Worm (Caenorhabditis elegans): ENCODE results near the gene C17F4.7.
"Not testable (repeated sequence)": the region's sequence is repeated elsewhere in the genome, so short reads cannot be mapped to it uniquely, and the experiment has no call there.

The C17F4.7 gene

DNA sequence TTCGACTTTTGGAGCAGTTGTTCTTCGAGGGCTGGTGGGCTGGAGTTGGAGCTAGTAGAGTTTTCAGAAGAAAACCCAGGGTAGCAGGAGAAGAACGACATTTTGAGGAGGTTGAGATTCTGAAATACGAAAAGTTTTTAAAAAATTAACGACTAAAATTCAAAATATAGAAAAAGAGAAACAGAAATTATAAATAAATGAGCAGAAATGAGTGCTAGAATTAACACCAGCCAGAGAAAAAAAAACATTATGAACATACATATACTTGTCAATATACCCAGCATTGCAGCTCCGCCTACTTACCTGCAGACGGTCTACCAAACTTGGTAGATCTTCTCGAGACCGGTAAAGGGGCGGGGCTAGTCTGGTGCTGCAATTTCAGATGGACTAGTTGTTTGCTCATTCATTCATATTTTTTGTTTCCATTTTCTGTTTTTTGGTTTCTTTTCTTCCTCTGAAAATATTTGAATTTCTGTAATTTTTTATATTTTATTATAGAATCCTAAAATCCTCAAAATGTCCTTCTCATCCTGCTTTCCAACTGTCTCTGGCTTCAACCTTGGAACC is 39.3 kb downstream of the C17F4.7 start, which contains the start of the genes ZC239.20 and ZC239.21:
Gene ZC239.20, minus strand, starts transcription at position 101 of the 567 bp plus-strand sequence.
Gene ZC239.21, plus strand, starts transcription at position 517 of the 567 bp plus-strand sequence.
- TF ChIP-seq ama-1 (optimal IDR thresholded peaks at IDR 0.05) = no peak
- no peak for TF ChIP-seq gmeb-1 (tag; optimal IDR thresholded peaks at IDR 0.05)
- no peak for TF ChIP-seq Y55F3AM.14 (GFP tag; optimal IDR thresholded peaks at IDR 0.05)
- TF ChIP-seq egl-27 (tag; optimal IDR thresholded peaks at IDR 0.05) = no peak

DNA sequence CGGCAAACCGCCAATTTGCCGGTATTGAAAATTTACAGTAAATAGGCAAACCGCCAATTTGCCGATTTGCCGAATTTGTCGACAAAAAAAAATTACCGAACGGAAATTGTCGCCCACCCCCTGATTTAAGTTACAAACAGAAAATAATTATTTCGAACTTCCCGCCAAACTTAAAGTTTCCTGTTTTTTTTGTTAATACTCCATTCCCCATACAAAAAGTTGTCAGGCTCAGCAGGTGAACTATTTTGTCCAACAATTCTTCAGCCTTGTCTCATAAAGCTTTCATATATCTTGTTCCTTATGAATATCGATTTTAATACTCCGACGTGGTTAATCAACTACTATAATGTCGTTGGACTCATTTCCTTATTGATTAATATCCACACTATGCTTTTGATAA is 42.4 kb downstream of the C17F4.7 start, which contains the start of gene sri-50:
Gene sri-50, plus strand, starts transcription at position 301 of the 400 bp plus-strand sequence.
- TF ChIP-seq ceh-16 (tag; optimal IDR thresholded peaks at IDR 0.05) (no peak), mbf-1 (tag; optimal IDR thresholded peaks at IDR 0.05) (no peak), ZK546.5 (tag; optimal IDR thresholded peaks at IDR 0.05) (no peak), unc-55 (GFP tag; optimal IDR thresholded peaks at IDR 0.05) (no peak), snpc-4 (tag; optimal IDR thresholded peaks at IDR 0.05) (no peak), ama-1 (optimal IDR thresholded peaks at IDR 0.05) (no peak), elt-1 (tag; optimal IDR thresholded peaks at IDR 0.05) (no peak), lin-13 (GFP tag; optimal IDR thresholded peaks at IDR 0.05) (no peak), nhr-237 (tag; optimal IDR thresholded peaks at IDR 0.05) (no peak), sma-9 (GFP tag; optimal IDR thresholded peaks at IDR 0.05) (no peak), sma-9 (tag; optimal IDR thresholded peaks at IDR 0.05) (no peak), mab-5 (tag; optimal IDR thresholded peaks at IDR 0.05) (no peak), C34F6.9 (tag; optimal IDR thresholded peaks at IDR 0.05) (no peak), nhr-23 (tag; optimal IDR thresholded peaks at IDR 0.05) (no peak), elt-3 (tag; optimal IDR thresholded peaks at IDR 0.05) (no peak), crh-2 (tag; optimal IDR thresholded peaks at IDR 0.05) (no peak), nhr-77 (tag; optimal IDR thresholded peaks at IDR 0.05) (no peak), F13H6.1 (tag; optimal IDR thresholded peaks at IDR 0.05) (no peak)

DNA sequence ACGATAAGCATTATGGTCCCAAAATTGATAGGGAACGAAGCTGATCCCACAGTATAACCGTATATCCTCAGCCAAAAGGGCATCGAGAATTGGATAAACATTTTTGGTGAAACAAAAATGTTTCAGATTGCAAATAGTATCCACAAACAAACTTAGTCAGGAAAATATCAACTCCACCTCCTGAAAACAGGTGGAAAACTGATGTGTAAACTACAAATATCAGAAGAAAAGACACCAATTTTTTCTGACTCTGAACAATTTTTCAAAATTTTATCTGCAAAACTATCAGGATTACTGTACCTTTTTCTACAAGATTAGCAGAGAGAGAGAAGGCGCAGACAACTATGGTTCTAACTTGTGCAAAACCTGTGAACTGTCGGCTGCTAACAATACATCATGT is 43.3 kb downstream of the C17F4.7 start, which contains the start of gene sri-53:
Gene sri-53, minus strand, starts transcription at position 101 of the 400 bp plus-strand sequence.
- TF ChIP-seq zag-1 (tag; optimal IDR thresholded peaks at IDR 0.05) = no peak
- TF ChIP-seq nhr-21 (tag; optimal IDR thresholded peaks at IDR 0.05) = no peak
- no peak for TF ChIP-seq nhr-129 (tag; optimal IDR thresholded peaks at IDR 0.05)
- no peak for TF ChIP-seq nhr-23 (tag; optimal IDR thresholded peaks at IDR 0.05)
- no peak for TF ChIP-seq lin-13 (GFP tag; optimal IDR thresholded peaks at IDR 0.05)
- TF ChIP-seq mab-5 (tag; optimal IDR thresholded peaks at IDR 0.05) = no peak
- no peak for TF ChIP-seq mdl-1 (tag; optimal IDR thresholded peaks at IDR 0.05)
- TF ChIP-seq gmeb-1 (tag; optimal IDR thresholded peaks at IDR 0.05) = no peak
- no peak for TF ChIP-seq elt-1 (tag; optimal IDR thresholded peaks at IDR 0.05)
- no peak for TF ChIP-seq blmp-1 (tag; optimal IDR thresholded peaks at IDR 0.05; ENCODE audit: insufficient read depth)
- no peak for TF ChIP-seq ceh-82 (tag; optimal IDR thresholded peaks at IDR 0.05)
- no peak for TF ChIP-seq F13H6.1 (tag; optimal IDR thresholded peaks at IDR 0.05)
- TF ChIP-seq egl-27 (tag; optimal IDR thresholded peaks at IDR 0.05) = no peak
- TF ChIP-seq ceh-16 (tag; optimal IDR thresholded peaks at IDR 0.05) = no peak
- no peak for TF ChIP-seq lin-11 (tag; optimal IDR thresholded peaks at IDR 0.05)

DNA sequence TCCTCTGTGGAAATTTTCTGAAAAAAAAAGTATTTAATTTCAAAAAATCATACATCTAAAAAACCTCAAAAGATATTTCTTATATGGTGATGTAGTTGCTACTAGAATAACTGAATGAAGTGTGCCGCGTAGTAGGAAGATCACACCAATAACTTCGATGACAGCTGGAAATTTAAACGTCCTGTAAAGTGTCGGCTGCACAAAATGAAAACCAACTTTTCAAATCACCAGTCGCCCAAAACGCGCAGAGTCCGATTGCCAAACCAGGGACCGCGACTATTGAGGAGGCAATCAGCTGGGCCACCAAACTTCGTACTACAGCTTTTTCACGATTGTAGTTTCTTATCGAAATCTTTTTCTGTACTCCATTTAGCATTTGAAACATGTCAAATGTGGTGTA is 44.6 kb downstream of the C17F4.7 start, which contains the start of gene sri-48:
Gene sri-48, minus strand, starts transcription at position 101 of the 400 bp plus-strand sequence.
- not testable (repeated sequence) for TF ChIP-seq sem-4, mdl-1, mab-5 (tag; optimal IDR thresholded peaks at IDR 0.05)

DNA sequence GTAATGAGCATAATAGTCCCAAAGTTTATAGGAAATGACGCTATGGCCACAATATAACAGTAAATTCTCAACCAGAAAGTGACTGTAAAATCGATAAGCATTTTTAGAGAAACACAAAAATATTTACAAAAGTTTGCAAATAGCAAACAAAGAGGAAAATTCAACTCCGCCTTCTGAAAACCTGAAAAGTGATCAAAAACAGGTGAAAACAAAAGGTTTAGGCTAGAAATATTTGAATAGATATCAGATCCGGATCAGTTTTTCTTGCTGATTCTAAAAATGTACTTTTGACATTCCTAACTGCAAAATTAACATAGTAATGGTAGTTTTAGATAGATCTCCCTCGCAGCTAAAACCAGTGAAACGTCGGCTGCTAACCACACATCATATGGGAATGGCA is 46.8 kb downstream of the C17F4.7 start, which contains the start of gene sri-51:
Gene sri-51, minus strand, starts transcription at position 101 of the 400 bp plus-strand sequence.
- TF ChIP-seq alr-1 (tag; optimal IDR thresholded peaks at IDR 0.05) (no peak), ztf-4 (tag; optimal IDR thresholded peaks at IDR 0.05) (no peak), sma-3 (GFP tag; optimal IDR thresholded peaks at IDR 0.05) (no peak), nhr-11 (tag; optimal IDR thresholded peaks at IDR 0.05) (no peak), fos-1 (tag; optimal IDR thresholded peaks at IDR 0.05) (no peak), nhr-25 (tag; optimal IDR thresholded peaks at IDR 0.05) (no peak), zag-1 (tag; optimal IDR thresholded peaks at IDR 0.05) (no peak), R02D3.7 (tag; optimal IDR thresholded peaks at IDR 0.05) (no peak), unc-55 (GFP tag; optimal IDR thresholded peaks at IDR 0.05) (no peak), unc-39 (tag; optimal IDR thresholded peaks at IDR 0.05) (no peak), mab-5 (tag; optimal IDR thresholded peaks at IDR 0.05) (no peak), unc-62 (GFP tag; optimal IDR thresholded peaks at IDR 0.05) (no peak), blmp-1 (tag; optimal IDR thresholded peaks at IDR 0.05; ENCODE audit: insufficient read depth) (no peak)
